Worm (Caenorhabditis elegans): ENCODE measurements around the gene Y56A3A.7.

Gene Y56A3A.7

DNA sequence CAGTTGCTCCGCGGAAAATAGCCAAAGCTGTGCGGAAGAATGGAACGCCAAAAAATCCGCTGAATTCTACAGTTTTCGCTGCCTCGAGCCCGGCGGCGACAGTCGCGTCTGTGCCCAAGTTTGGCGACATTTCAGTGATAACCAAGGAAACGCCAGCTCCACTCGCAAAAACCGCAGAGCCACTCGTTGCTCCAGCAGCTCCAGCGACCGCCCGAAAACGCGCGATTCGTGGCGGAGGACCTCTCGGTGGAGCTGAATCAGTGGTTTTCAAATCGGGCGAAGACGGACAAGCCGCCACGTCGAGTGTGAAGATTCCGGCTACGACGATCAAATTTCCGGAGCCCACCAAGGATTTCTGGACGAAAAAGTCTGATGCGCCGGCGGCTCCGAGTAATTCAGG, 30.6 kb downstream of the Y56A3A.7 start:
- peak; percentile 79 for TF ChIP-seq zfh-2 (GFP tag; conservative IDR thresholded peaks at IDR 0.05)
- TF ChIP-seq efl-1 (GFP tag; optimal IDR thresholded peaks at IDR 0.05), result no peak
- TF ChIP-seq egrh-3 (GFP tag; IDR thresholded peaks at IDR 0.05), result peak; percentile 69; the same call in 1 of the 2 replicates
- TF ChIP-seq dox-1 (GFP tag; IDR thresholded peaks at IDR 0.05), result peak; percentile 12; the same call in 1 of the 2 replicates

DNA sequence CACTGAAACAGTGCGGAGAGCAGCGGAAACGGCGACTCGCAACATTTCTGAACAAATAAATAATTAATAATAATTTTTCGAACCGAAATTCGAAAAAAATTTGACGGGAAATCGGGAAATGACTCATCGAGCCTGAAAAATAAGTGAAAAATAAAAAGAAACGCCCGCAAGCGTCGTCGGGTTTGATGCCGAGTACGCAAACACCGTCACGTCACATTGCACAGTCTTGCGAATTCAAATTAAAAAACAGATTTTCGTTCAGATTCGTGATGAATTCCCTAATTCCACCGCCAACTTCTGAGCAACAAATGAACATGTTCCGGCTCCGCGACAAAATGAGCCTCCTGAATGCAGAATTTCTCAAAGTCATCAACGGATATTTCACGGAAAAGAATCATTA, 31.2 kb downstream of the Y56A3A.7 start, which contains the start of the genes ndab-1 and npp-16:
Gene ndab-1, minus strand, starts transcription at position 47 of the 400 bp plus-strand sequence.
Gene npp-16, plus strand, starts transcription at position 263 of the 400 bp plus-strand sequence.
- TF ChIP-seq rec-8 (tag; optimal IDR thresholded peaks at IDR 0.05) (no peak), hmg-1.2 (GFP tag; IDR thresholded peaks at IDR 0.05) (0 out of 2 replicates have a peak, but pooled peaks have one; percentile 3), let-607 (tag; optimal IDR thresholded peaks at IDR 0.05) (peak in 1 of 2 experiments; percentile 17), madf-6 (GFP tag; IDR thresholded peaks at IDR 0.05) (peak; percentile 48; the same call in 1 of the 2 replicates), bed-1 (GFP tag; IDR thresholded peaks at IDR 0.05) (no peak), snpc-3.4 (tag; optimal IDR thresholded peaks at IDR 0.05) (peak; percentile 6), pha-4 (tag; optimal IDR thresholded peaks at IDR 0.05) (no peak), ztf-26 (tag; optimal IDR thresholded peaks at IDR 0.05) (no peak), F33H1.4 (GFP tag; IDR thresholded peaks at IDR 0.05) (peak; percentile 40; the same call in 1 of the 2 replicates), lin-54 (GFP tag; optimal IDR thresholded peaks at IDR 0.05) (peak; percentile 45), attf-5 (GFP tag; optimal IDR thresholded peaks at IDR 0.05) (peak; percentile 2), cebp-1 (GFP tag; IDR thresholded peaks at IDR 0.05) (no peak), cebp-1 (tag; optimal IDR thresholded peaks at IDR 0.05) (peak; percentile 34)

DNA sequence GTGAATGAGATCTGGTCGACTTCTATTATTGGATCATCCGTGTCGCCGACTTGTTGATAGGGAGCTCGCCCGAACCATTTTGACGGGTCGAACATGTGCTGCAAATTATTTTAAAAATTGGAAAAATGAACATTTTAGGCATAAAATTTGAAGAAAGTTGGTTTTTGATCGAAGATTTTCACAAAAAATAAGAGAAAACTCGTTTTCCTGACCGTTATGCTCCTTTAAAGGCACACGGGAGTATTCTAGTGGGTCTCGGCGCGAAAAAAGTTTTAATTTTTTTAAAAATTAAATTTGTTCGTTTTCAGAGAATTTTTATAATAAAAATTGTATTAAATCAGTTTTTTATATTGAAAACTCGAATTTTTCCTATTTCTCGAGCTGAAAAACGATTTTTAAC, 32.6 kb downstream of the Y56A3A.7 start, which contains the start of gene Y56A3A.16:
Gene Y56A3A.16, minus strand, starts transcription at position 101 of the 400 bp plus-strand sequence.
- TF ChIP-seq let-526 (GFP tag; IDR thresholded peaks at IDR 0.05) (no peak), ceh-27 (GFP tag; optimal IDR thresholded peaks at IDR 0.05) (no peak), ztf-28 (GFP tag; IDR thresholded peaks at IDR 0.05) (no peak), fkh-3 (tag; optimal IDR thresholded peaks at IDR 0.05) (no peak), lin-35 (GFP tag; optimal IDR thresholded peaks at IDR 0.05) (no peak), nhr-90 (tag; optimal IDR thresholded peaks at IDR 0.05) (no peak), T07F8.4 (tag; optimal IDR thresholded peaks at IDR 0.05) (no peak), zim-3 (tag; optimal IDR thresholded peaks at IDR 0.05) (no peak), nhr-179 (tag; optimal IDR thresholded peaks at IDR 0.05) (no peak), akir-1 (GFP tag; optimal IDR thresholded peaks at IDR 0.05) (no peak), K12H6.12 (tag; optimal IDR thresholded peaks at IDR 0.05) (no peak), F23B12.7 (tag; optimal IDR thresholded peaks at IDR 0.05; ENCODE audit: insufficient read depth) (no peak), zfh-2 (GFP tag; conservative IDR thresholded peaks at IDR 0.05) (no peak), cebp-1 (GFP tag; IDR thresholded peaks at IDR 0.05) (no peak), cebp-1 (tag; optimal IDR thresholded peaks at IDR 0.05) (no peak)

DNA sequence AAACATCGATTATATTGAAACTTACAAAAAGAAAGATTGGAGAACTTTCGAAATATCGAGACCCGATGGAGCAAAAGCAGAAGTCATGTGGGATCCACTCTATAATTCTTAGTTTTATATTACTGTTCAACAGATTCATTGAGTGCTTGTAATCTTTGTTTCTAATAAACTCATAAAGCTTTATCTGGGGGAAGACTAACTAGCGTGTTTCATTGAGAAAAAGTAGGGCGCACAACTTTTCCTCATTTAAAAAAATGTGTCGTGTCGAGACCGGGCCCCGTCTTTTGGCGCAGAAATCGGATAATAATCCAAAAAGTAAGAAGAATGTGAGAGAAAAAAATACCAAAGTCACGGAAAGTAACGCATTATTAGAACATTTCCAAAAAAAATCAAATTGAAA, 37.0 kb downstream of the Y56A3A.7 start, which contains the start of gene faah-4:
Gene faah-4, minus strand, starts transcription at position 101 of the 400 bp plus-strand sequence.
- TF ChIP-seq bed-2 (GFP tag; IDR thresholded peaks at IDR 0.05) (no peak), ceh-100 (GFP tag; IDR thresholded peaks at IDR 0.05) (no peak), egrh-3 (GFP tag; IDR thresholded peaks at IDR 0.05) (no peak), atf-7 (tag; optimal IDR thresholded peaks at IDR 0.05) (no peak), Y79H2A.3 (GFP tag; conservative IDR thresholded peaks at IDR 0.05) (no peak), mes-4 (tag; optimal IDR thresholded peaks at IDR 0.05) (no peak), ztf-28 (GFP tag; IDR thresholded peaks at IDR 0.05) (no peak), hlh-12 (tag; optimal IDR thresholded peaks at IDR 0.05) (no peak)
